Fruit fly (Drosophila melanogaster) whole organism, embryonic: ENCODE results near the gene CG32568.

Experiments
- CG2129 ChIP-seq: fragments of 200-800 bp; sonication (Bioruptor generic); IDR thresholded peaks from 2 replicates; pipeline ENCODE4 v1.3.6; 2022; ENCODE audit warnings: missing biosample characterization, missing genetic modification characterization; ENCODE audit not compliant: partially characterized antibody
- CG2202 ChIP-seq: fragments of 200-800 bp; sonication (Bioruptor generic); optimal IDR thresholded peaks from 2 replicates; lab custom pipeline; 2018; ENCODE audit warnings: missing biosample characterization, mild to moderate bottlenecking, missing genetic modification characterization
- CG3163 ChIP-seq: fragments of 200-800 bp; sonication (Bioruptor generic); optimal IDR thresholded peaks from 3 replicates; lab custom pipeline; 2016; ENCODE audit warnings: missing biosample characterization, missing genetic modification characterization
- CG9932 ChIP-seq: fragments of 200-800 bp; sonication (Bioruptor generic); IDR thresholded peaks from 2 replicates; pipeline ENCODE4 v1.3.6; 2022; ENCODE audit warnings: missing biosample characterization, missing genetic modification characterization
- Dref ChIP-seq: fragments of 200-800 bp; sonication (Bioruptor generic); IDR thresholded peaks from 2 replicates; pipeline ENCODE4 v1.3.6; 2022; ENCODE audit warnings: missing biosample characterization, missing genetic modification characterization
- Hr3 ChIP-seq: fragments of 200-800 bp; sonication (Bioruptor generic); optimal IDR thresholded peaks from 3 replicates; lab custom pipeline; 2016; ENCODE audit warnings: missing biosample characterization, missing genetic modification characterization
- chm ChIP-seq: fragments of 200-800 bp; sonication (Bioruptor generic); IDR thresholded peaks from 2 replicates; pipeline ENCODE4 v1.3.6; 2022; ENCODE audit warnings: missing biosample characterization, missing genetic modification characterization
- dimm ChIP-seq: fragments of 200-800 bp; sonication (Bioruptor generic); IDR thresholded peaks from 2 replicates; pipeline ENCODE4 v1.3.6; 2022; ENCODE audit warnings: missing biosample characterization, missing genetic modification characterization
- eve ChIP-seq, 2 experiments: fragments of >200 bp; optimal IDR thresholded peaks; 2 replicates each; lab custom pipeline; 2017; ENCODE audit warnings: missing biosample characterization in 2 of 2, missing genetic modification characterization in 2 of 2
- hth ChIP-seq: fragments of >200 bp; optimal IDR thresholded peaks from 2 replicates; lab custom pipeline; 2017; ENCODE audit warnings: inconsistent platforms
- sc ChIP-seq, 3 experiments: fragments of >200 bp in 2 of 3; fragments of 200-800 bp in 1 of 3; sonication (Bioruptor generic) in 1 of 3; optimal IDR thresholded peaks; 2 replicates in 2 of 3; 3 replicates in 1 of 3; lab custom pipeline; 2017; ENCODE audit warnings: mild to moderate bottlenecking in 1 of 3, missing biosample characterization in 1 of 3, missing genetic modification characterization in 1 of 3, missing genetic modification reagents in 1 of 3
- slbo ChIP-seq: fragments of 200-800 bp; sonication (Bioruptor generic); IDR thresholded peaks from 2 replicates; pipeline ENCODE4 v1.3.6; 2022; ENCODE audit warnings: missing biosample characterization, missing genetic modification characterization
- zfh1 ChIP-seq: fragments of 200-800 bp; sonication (Bioruptor generic); IDR thresholded peaks from 3 replicates; pipeline ENCODE4 v1.3.6; 2022; ENCODE audit warnings: missing biosample characterization, missing genetic modification characterization

The CG32568 gene

DNA sequence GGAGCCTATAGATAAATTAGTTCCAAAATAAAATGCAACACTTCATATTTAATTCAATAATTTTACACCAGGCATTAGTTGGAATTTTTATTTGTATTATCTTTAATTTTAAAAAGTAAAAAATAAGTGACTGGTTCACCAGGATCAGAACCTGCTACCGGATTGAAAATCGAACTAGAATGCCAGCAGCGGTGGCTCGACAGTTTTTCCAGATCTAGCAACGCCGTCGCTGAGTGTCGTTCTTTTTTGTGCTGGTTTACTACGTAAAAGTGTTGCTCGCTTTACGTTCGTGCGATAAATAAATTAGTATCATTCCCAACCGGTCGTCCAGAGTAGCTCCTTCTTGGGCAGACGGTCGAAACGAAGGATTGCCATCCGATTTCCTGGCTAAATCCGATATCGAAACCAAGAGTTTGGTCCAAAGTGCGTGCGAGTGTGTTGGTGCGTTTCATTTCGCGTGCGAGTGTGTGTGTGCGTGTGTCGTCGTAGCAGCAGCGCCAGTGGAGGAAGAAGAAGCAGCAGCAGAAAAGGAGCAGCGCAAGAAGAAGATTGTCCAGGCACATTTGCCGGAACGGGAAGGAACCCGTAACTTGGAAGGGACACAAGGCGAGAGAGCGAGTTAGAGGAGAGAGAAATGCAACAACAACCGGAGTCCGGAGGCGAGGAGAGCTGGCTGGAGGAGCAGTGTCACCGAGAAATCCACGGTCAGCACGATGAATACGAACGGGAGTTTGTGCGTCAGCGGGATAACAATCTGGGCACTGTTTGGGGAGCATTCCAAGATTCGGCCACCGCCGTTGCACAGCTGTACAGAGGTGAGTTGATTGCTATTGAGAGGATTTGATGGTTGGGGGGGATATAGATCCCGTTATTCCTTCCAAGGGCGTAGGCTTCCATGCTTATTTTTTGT is 51.5 kb downstream of the CG32568 start, which contains the start of gene CG4768 (continued):
- TF ChIP-seq dimm (GFP tag; lab: Robert Waterston, UW) (no peak), zfh1 (GFP tag; lab: Robert Waterston, UW) (no peak), chm (no peak), CG2129 (GFP tag; lab: Robert Waterston, UW) (no peak), sc (optimal IDR thresholded peaks at IDR 0.05; lab: Kevin White, UChicago) (no peak), sc (GFP tag; optimal IDR thresholded peaks at IDR 0.05; lab: Kevin White, UChicago) (no peak), CG2202 (tag; lab: Kevin White, UChicago) (no peak), Hr3 (GFP tag; lab: Kevin White, UChicago) (no peak), CG3163 (GFP tag; lab: Kevin White, UChicago) (peak; percentile 6), eve (GFP tag; optimal IDR thresholded peaks at IDR 0.05; lab: Kevin White, UChicago) (no peak), CG9932 (GFP tag; lab: Robert Waterston, UW) (no peak), slbo (0 out of 2 replicates have a peak, but pooled peaks have one; percentile 17), hth (lab: Kevin White, UChicago) (no peak), Dref (peak; percentile 44)
